Fruit fly (Drosophila melanogaster) whole organism, pupa: Measurements from ENCODE around the gene Nup154.

ENCODE experiments used
- CG10348 ChIP-seq: fragments of 200-800 bp; sonication (Bioruptor generic); IDR thresholded peaks from 2 replicates; pipeline ENCODE4 v1.3.6; 2022; ENCODE audit warnings: missing biosample characterization, missing genetic modification characterization
- CG12605 ChIP-seq: fragments of 200-800 bp; sonication (Bioruptor generic); IDR thresholded peaks from 2 replicates; pipeline ENCODE4 v1.3.6; 2022; ENCODE audit warnings: missing biosample characterization, missing genetic modification characterization
- CG13204 ChIP-seq: fragments of 200-800 bp; sonication (Bioruptor generic); optimal IDR thresholded peaks from 2 replicates; lab custom pipeline; 2018; ENCODE audit warnings: missing biosample characterization, mild to moderate bottlenecking, missing genetic modification characterization, moderate library complexity
- CG14655 ChIP-seq: fragments of 200-800 bp; sonication (Bioruptor generic); optimal IDR thresholded peaks from 3 replicates; lab custom pipeline; 2017; ENCODE audit warnings: mild to moderate bottlenecking, missing biosample characterization, missing genetic modification reagents, missing genetic modification characterization
- CG15710 ChIP-seq: fragments of 200-800 bp; sonication (Bioruptor generic); optimal IDR thresholded peaks from 2 replicates; lab custom pipeline; 2018; ENCODE audit warnings: missing biosample characterization, mild to moderate bottlenecking, missing genetic modification characterization, moderate library complexity
- CG17806 ChIP-seq: fragments of 200-800 bp; sonication (Bioruptor generic); optimal IDR thresholded peaks from 2 replicates; lab custom pipeline; 2018; ENCODE audit warnings: missing biosample characterization, mild to moderate bottlenecking, missing genetic modification characterization, moderate library complexity
- CG32121 ChIP-seq: fragments of 200-800 bp; sonication (Bioruptor generic); IDR thresholded peaks from 2 replicates; pipeline ENCODE4 v1.3.6; 2022; ENCODE audit warnings: missing biosample characterization, missing genetic modification characterization
- CG34367 ChIP-seq: fragments of 200-800 bp; sonication (Bioruptor generic); optimal IDR thresholded peaks from 2 replicates; lab custom pipeline; 2018; ENCODE audit warnings: missing biosample characterization, mild to moderate bottlenecking, missing genetic modification characterization
- CG4496 ChIP-seq: fragments of 200-800 bp; sonication (Bioruptor generic); IDR thresholded peaks from 3 replicates; pipeline ENCODE4 v1.3.6; 2022; ENCODE audit warnings: missing biosample characterization, missing genetic modification characterization
- CG8159 ChIP-seq: fragments of 200-800 bp; sonication (Bioruptor generic); optimal IDR thresholded peaks from 3 replicates; lab custom pipeline; 2018; ENCODE audit warnings: missing biosample characterization, mild to moderate bottlenecking, missing genetic modification characterization, moderate library complexity
- CG8301 ChIP-seq: fragments of 200-800 bp; sonication (Bioruptor generic); optimal IDR thresholded peaks from 2 replicates; lab custom pipeline; 2018; ENCODE audit warnings: missing biosample characterization, mild to moderate bottlenecking, missing genetic modification characterization
- CG9948 ChIP-seq: fragments of 200-800 bp; sonication (Bioruptor generic); optimal IDR thresholded peaks from 2 replicates; lab custom pipeline; 2018; ENCODE audit warnings: missing biosample characterization, mild to moderate bottlenecking, missing genetic modification characterization, moderate library complexity
- D1 ChIP-seq: fragments of 200-800 bp; sonication (Bioruptor generic); optimal IDR thresholded peaks from 2 replicates; lab custom pipeline; 2018; ENCODE audit warnings: missing biosample characterization, mild to moderate bottlenecking, missing genetic modification characterization, moderate library complexity
- EcR ChIP-seq: fragments of 200-800 bp; sonication (Bioruptor generic); optimal IDR thresholded peaks from 3 replicates; lab custom pipeline; 2019; ENCODE audit warnings: missing biosample characterization, missing genetic modification characterization, mild to moderate bottlenecking, moderate library complexity, missing genetic modification reagents
- Ets98B ChIP-seq: fragments of 200-800 bp; sonication (Bioruptor generic); IDR thresholded peaks from 2 replicates; pipeline ENCODE4 v1.3.6; 2022; ENCODE audit warnings: missing biosample characterization, missing genetic modification characterization
- Pif1A ChIP-seq: fragments of 200-800 bp; sonication (Bioruptor generic); optimal IDR thresholded peaks from 3 replicates; lab custom pipeline; 2016; ENCODE audit warnings: missing biosample characterization, missing genetic modification characterization
- Pif1B ChIP-seq: fragments of 200-800 bp; sonication (Bioruptor generic); optimal IDR thresholded peaks from 3 replicates; lab custom pipeline; 2016; ENCODE audit warnings: missing biosample characterization, missing genetic modification characterization
- Snoo ChIP-seq: fragments of 200-800 bp; sonication (Bioruptor generic); optimal IDR thresholded peaks from 3 replicates; lab custom pipeline; 2017; ENCODE audit warnings: missing biosample characterization, mild to moderate bottlenecking, missing genetic modification characterization, inconsistent platforms
- fd96Ca ChIP-seq: fragments of 200-800 bp; sonication (Bioruptor generic); IDR thresholded peaks from 3 replicates; pipeline ENCODE4 v1.3.6; 2022; ENCODE audit warnings: missing biosample characterization, missing genetic modification characterization
- gl ChIP-seq: fragments of 200-800 bp; sonication (Bioruptor generic); optimal IDR thresholded peaks from 2 replicates; lab custom pipeline; 2018; ENCODE audit warnings: missing biosample characterization, mild to moderate bottlenecking, missing genetic modification characterization
- rn ChIP-seq: fragments of 200-800 bp; sonication (Bioruptor generic); IDR thresholded peaks from 2 replicates; pipeline ENCODE4 v1.3.6; 2022; ENCODE audit warnings: missing biosample characterization, missing genetic modification characterization

Nup154 gene

DNA sequence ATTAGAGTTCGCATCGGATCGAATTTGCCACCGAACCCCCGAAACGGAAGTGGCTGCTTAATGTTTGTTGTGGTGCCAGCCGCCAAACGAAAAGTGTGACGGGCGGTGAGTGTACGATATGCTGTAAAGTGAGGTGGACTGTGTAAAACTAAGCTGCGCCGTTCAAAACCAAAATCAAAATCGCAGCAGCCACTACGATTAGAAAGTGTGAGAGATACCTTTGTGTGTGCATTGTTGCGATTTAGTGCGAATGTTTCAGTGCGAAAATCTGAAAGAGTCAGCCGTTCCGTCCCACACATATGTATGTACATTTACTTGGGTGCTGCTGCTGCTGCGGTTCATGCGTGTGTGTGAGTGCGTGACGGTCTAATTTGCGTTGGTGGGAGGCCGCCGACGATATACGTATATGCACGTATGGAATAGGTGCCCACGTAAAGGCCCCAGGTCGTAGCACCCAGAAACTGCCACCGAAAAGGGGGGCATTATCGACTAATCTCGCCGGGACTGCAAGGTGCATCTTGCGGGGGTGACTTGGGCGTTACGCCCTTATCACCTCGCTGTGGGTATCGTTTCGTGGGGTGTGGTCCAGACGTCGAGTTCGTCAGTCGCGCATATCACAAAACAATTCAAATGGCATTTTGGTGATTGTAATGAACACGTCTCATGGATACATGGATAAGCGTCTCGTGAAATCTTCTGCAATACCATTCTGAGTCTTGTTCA lies 27.6 kb upstream of the Nup154 start:
- peak; percentile 55 for TF ChIP-seq EcR (GFP tag; lab: Kevin White, UChicago)
- no peak for TF ChIP-seq CG9948

DNA sequence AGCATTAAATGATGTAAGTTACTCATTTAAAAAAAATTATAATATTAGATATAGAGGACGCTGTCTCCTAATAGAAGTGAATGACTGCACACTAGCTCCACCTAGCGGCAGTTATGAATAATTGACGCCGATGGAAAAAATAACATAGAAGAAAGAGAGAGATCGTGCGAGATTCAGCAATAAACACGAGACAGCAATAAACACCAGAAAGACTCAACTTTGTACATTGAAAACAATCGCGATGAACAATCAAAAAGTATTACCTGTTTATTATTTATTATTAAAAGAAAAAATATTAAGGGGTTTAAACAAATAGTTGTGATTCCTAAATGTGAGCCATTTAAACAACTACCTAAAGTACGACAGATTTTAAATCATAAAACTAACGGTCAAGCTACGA lies 18.5 kb upstream of the Nup154 start:
- TF ChIP-seq Pif1B (GFP tag; lab: Kevin White, UChicago) (no peak), CG14655 (GFP tag; lab: Kevin White, UChicago) (no peak), CG9948 (no peak), CG12605 (GFP tag; lab: Robert Waterston, UW) (no peak), CG34367 (tag; lab: Kevin White, UChicago) (no peak), Ets98B (GFP tag; lab: Robert Waterston, UW) (peak; percentile 70), CG15710 (tag; lab: Kevin White, UChicago) (no peak), EcR (GFP tag; lab: Kevin White, UChicago) (no peak), CG17806 (tag; lab: Kevin White, UChicago) (peak; percentile 6), CG8301 (tag; lab: Kevin White, UChicago) (no peak), fd96Ca (GFP tag; lab: Robert Waterston, UW) (no peak), CG13204 (GFP tag; lab: Kevin White, UChicago) (no peak), gl (tag; lab: Kevin White, UChicago) (no peak), CG4496 (GFP tag; lab: Robert Waterston, UW) (peak; percentile 52; the same call in 2 of the 3 replicates), CG8159 (no peak), rn (GFP tag; lab: Robert Waterston, UW) (no peak), CG10348 (GFP tag; lab: Robert Waterston, UW) (no peak), D1 (tag; lab: Kevin White, UChicago) (no peak), Pif1A (no peak), Snoo (tag; lab: Kevin White, UChicago) (no peak), CG32121 (GFP tag; lab: Robert Waterston, UW) (peak; percentile 46)
- TF ChIP-seq, all 21 proteins: peak for 4

DNA sequence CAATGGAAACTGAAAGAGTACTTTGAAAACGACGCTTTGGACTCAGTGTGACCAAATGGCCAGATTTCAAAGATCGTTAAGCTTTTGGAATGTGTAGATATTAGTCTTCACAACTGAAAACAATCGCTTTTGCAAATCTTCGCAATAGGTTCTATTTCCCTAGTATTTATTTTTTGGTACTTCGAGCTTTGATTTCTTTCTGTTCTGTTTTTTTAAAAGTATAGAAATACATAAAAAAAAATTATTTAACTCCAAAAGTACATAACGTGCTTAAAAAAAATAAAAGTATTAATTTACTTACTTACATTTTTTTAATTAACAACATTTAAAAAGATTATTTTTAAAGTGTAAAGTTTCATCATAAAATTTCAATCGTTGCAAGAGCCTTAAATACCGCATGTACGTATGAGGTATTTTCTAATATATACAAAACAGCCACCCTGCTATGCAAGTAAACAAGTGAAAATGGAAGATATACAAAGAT lies 17.2 kb upstream of the Nup154 start, which contains the start of the genes piwi and CG12253:
TSS of gene piwi (minus strand) at position 51 of the 484 bp plus-strand sequence.
TSS of gene CG12253 (plus strand) at position 437 of the 484 bp plus-strand sequence.
- TF ChIP-seq CG15710 (tag; lab: Kevin White, UChicago) (peak; percentile 85), Snoo (tag; lab: Kevin White, UChicago) (peak; percentile 55), CG9948 (peak; percentile 74), CG32121 (GFP tag; lab: Robert Waterston, UW) (no peak), CG34367 (tag; lab: Kevin White, UChicago) (peak; percentile 70)
- TF ChIP-seq, all 21 proteins: peak for 4

DNA sequence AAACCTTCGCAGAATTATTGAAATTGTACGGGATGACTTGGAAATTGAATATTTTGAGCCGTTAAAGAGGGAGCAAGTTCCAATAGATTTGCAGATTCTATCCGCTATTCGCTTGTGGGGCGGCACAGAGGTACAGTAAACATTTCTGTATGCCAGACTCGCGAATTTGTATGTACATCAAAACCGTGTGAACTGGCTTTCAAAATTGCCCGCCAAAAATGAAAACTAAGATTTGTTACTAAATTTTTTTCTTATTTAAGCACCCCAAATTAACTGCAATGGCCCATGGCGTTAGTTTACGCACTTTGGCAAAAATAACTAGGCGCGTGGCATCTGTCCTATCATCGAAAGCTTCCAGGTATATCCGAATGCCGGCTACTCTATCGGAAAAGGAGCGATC lies 16.6 kb upstream of the Nup154 start:
- no peak for TF ChIP-seq CG17806 (tag; lab: Kevin White, UChicago)
- TF ChIP-seq Pif1A, result no peak
- no peak for TF ChIP-seq CG34367 (tag; lab: Kevin White, UChicago)
- TF ChIP-seq EcR (GFP tag; lab: Kevin White, UChicago), result no peak
- no peak for TF ChIP-seq Ets98B (GFP tag; lab: Robert Waterston, UW)
- no peak for TF ChIP-seq CG12605 (GFP tag; lab: Robert Waterston, UW)
- no peak for TF ChIP-seq gl (tag; lab: Kevin White, UChicago)
- TF ChIP-seq fd96Ca (GFP tag; lab: Robert Waterston, UW), result no peak
- TF ChIP-seq CG10348 (GFP tag; lab: Robert Waterston, UW), result no peak
- no peak for TF ChIP-seq CG14655 (GFP tag; lab: Kevin White, UChicago)
- TF ChIP-seq CG9948, result no peak
- TF ChIP-seq CG15710 (tag; lab: Kevin White, UChicago), result no peak
- TF ChIP-seq Snoo (tag; lab: Kevin White, UChicago), result no peak

DNA sequence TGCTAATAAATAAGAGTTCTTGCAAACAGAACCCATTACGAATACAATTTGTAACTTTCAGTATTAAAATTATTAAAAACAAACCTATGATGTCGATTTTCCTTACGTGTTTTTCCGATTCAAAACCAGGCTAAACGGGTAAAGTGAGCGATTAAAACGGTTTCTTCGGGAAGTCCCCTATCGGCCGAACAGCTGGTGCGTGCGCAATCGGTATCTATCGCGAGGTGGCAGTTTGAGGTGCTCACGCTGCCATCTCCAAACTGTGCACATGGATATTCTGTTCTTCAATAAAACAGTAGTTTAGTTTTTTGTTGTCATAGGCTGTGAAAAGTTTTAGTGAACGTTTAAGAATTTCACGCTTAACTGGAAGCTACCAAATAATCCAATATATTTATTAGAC lies 15.5 kb upstream of the Nup154 start, which contains the start of gene TTLL4A:
TSS of gene TTLL4A (plus strand) at position 240 of the 400 bp plus-strand sequence.
- TF ChIP-seq gl (tag; lab: Kevin White, UChicago) (no peak), CG17806 (tag; lab: Kevin White, UChicago) (no peak), CG9948 (no peak), rn (GFP tag; lab: Robert Waterston, UW) (no peak), CG8301 (tag; lab: Kevin White, UChicago) (no peak), CG13204 (GFP tag; lab: Kevin White, UChicago) (no peak), Pif1B (GFP tag; lab: Kevin White, UChicago) (no peak), CG34367 (tag; lab: Kevin White, UChicago) (no peak), CG14655 (GFP tag; lab: Kevin White, UChicago) (no peak), D1 (tag; lab: Kevin White, UChicago) (no peak), Ets98B (GFP tag; lab: Robert Waterston, UW) (no peak), CG8159 (no peak), Pif1A (no peak), Snoo (tag; lab: Kevin White, UChicago) (no peak), CG4496 (GFP tag; lab: Robert Waterston, UW) (no peak), fd96Ca (GFP tag; lab: Robert Waterston, UW) (no peak), CG10348 (GFP tag; lab: Robert Waterston, UW) (no peak), CG15710 (tag; lab: Kevin White, UChicago) (no peak), CG12605 (GFP tag; lab: Robert Waterston, UW) (no peak)
